Worm (Caenorhabditis elegans) whole organism, L1 larva: ENCODE results near the gene tkr-3.

Source experiments
- C16A3.4 ChIP-seq: fragments of 150-350 bp; optimal IDR thresholded peaks from 2 replicates; lab custom pipeline; 2014; ENCODE audit warnings: missing biosample characterization, missing genetic modification characterization
- Y116A8C.19 ChIP-seq: sonication (generic microtip); optimal IDR thresholded peaks from 2 replicates; lab custom pipeline; 2016; ENCODE audit warnings: missing compliant biosample characterization, missing genetic modification characterization, borderline replicate concordance
- ama-1 ChIP-seq: fragments of 150-350 bp; optimal IDR thresholded peaks from 2 replicates; lab custom pipeline; 2014
- blmp-1 ChIP-seq: fragments of 150-350 bp; optimal IDR thresholded peaks from 2 replicates; lab custom pipeline; 2014; ENCODE audit warnings: missing biosample characterization, missing genetic modification characterization
- ceh-82 ChIP-seq, 3 experiments: fragments of 150-350 bp in 1 of 3; sonication (generic microtip) in 2 of 3; optimal IDR thresholded peaks; 2 replicates each; lab custom pipeline; 2014 to 2017; ENCODE audit warnings: missing biosample characterization in 3 of 3, missing genetic modification characterization in 3 of 3
- ceh-88 ChIP-seq: fragments of 200-800 bp; sonication (Bioruptor generic); IDR thresholded peaks from 2 replicates; pipeline ENCODE4 v1.3.6; 2022; ENCODE audit warnings: missing genetic modification characterization, missing compliant biosample characterization
- ceh-90 ChIP-seq: sonication (generic microtip); optimal IDR thresholded peaks from 2 replicates; lab custom pipeline; 2016; ENCODE audit warnings: missing genetic modification characterization, missing compliant biosample characterization
- dsc-1 ChIP-seq: sonication (generic microtip); optimal IDR thresholded peaks from 2 replicates; lab custom pipeline; 2016; ENCODE audit warnings: mild to moderate bottlenecking, missing genetic modification characterization, missing compliant biosample characterization
- efl-1 ChIP-seq, 4 experiments: fragments of 150-350 bp; optimal IDR thresholded peaks in 3 of 4; peaks in 1 of 4; 1 replicate in 1 of 4; 2 replicates in 3 of 4; lab custom pipeline; 2014; ENCODE audit warnings: missing biosample characterization in 2 of 4, missing genetic modification characterization in 2 of 4, missing genetic modification reagents in 2 of 4
- egl-13 ChIP-seq: sonication (generic microtip); optimal IDR thresholded peaks from 2 replicates; lab custom pipeline; 2016; ENCODE audit warnings: missing genotype, missing genetic modification reagents, missing genetic modification characterization, missing compliant biosample characterization
- elt-3 ChIP-seq, 6 experiments: fragments of 150-350 bp in 1 of 6; sonication (generic microtip); optimal IDR thresholded peaks; 2 replicates each; lab custom pipeline; 2017 to 2018; ENCODE audit warnings: missing biosample characterization in 6 of 6, missing genetic modification characterization in 6 of 6, inconsistent platforms in 1 of 6
- fkh-10 ChIP-seq: sonication (generic microtip); optimal IDR thresholded peaks from 2 replicates; lab custom pipeline; 2017; ENCODE audit warnings: missing biosample characterization, missing genetic modification reagents, missing genetic modification characterization
- fkh-4 ChIP-seq: sonication (generic microtip); optimal IDR thresholded peaks from 2 replicates; lab custom pipeline; 2016; ENCODE audit warnings: missing compliant biosample characterization, missing genetic modification characterization, borderline replicate concordance
- fkh-8 ChIP-seq: sonication (generic microtip); optimal IDR thresholded peaks from 2 replicates; lab custom pipeline; 2016; ENCODE audit warnings: mild to moderate bottlenecking, missing genetic modification characterization, missing compliant biosample characterization
- irx-1 ChIP-seq: sonication (generic microtip); optimal IDR thresholded peaks from 2 replicates; lab custom pipeline; 2016; ENCODE audit warnings: missing genetic modification characterization, missing compliant biosample characterization
- lin-14 ChIP-seq: fragments of 200-800 bp; sonication (Bioruptor generic); optimal IDR thresholded peaks from 2 replicates; lab custom pipeline; 2018; ENCODE audit warnings: mild to moderate bottlenecking, missing genetic modification characterization, moderate library complexity, missing compliant biosample characterization
- lir-3 ChIP-seq: sonication (generic microtip); optimal IDR thresholded peaks from 2 replicates; lab custom pipeline; 2016; ENCODE audit warnings: mild to moderate bottlenecking, missing genetic modification characterization, moderate library complexity, missing compliant biosample characterization; ENCODE audit not compliant: poor library complexity
- lsy-2 ChIP-seq, 2 experiments: fragments of 150-350 bp; optimal IDR thresholded peaks; 2 replicates each; lab custom pipeline; 2014; ENCODE audit warnings: missing biosample characterization in 2 of 2, missing genetic modification characterization in 2 of 2
- mdl-1 ChIP-seq, 2 experiments: fragments of 150-350 bp; optimal IDR thresholded peaks; 2 replicates each; lab custom pipeline; 2014 to 2017; ENCODE audit warnings: missing biosample characterization in 2 of 2, missing genetic modification characterization in 2 of 2, inconsistent platforms in 1 of 2
- mep-1 ChIP-seq: fragments of 150-350 bp; optimal IDR thresholded peaks from 2 replicates; lab custom pipeline; 2014; ENCODE audit warnings: missing biosample characterization, missing genetic modification characterization
- nhr-20 ChIP-seq: sonication (generic microtip); optimal IDR thresholded peaks from 2 replicates; lab custom pipeline; 2016; ENCODE audit warnings: mild to moderate bottlenecking, missing genetic modification characterization, missing compliant biosample characterization
- nhr-47 ChIP-seq: sonication (generic microtip); optimal IDR thresholded peaks from 2 replicates; lab custom pipeline; 2016; ENCODE audit warnings: mild to moderate bottlenecking, missing genetic modification characterization, moderate library complexity, missing compliant biosample characterization
- nhr-71 ChIP-seq: sonication (generic microtip); optimal IDR thresholded peaks from 2 replicates; lab custom pipeline; 2016; ENCODE audit warnings: mild to moderate bottlenecking, missing genetic modification characterization, moderate library complexity, missing compliant biosample characterization
- nhr-76 ChIP-seq: sonication (generic microtip); optimal IDR thresholded peaks from 2 replicates; lab custom pipeline; 2017; ENCODE audit warnings: missing biosample characterization, missing genetic modification characterization
- nhr-85 ChIP-seq: sonication (generic microtip); peaks from one replicate; lab custom pipeline; 2016; ENCODE audit warnings: missing genetic modification characterization, inconsistent platforms, missing compliant biosample characterization
- nhr-90 ChIP-seq: sonication (generic microtip); optimal IDR thresholded peaks from 2 replicates; lab custom pipeline; 2016; ENCODE audit warnings: mild to moderate bottlenecking, missing genetic modification characterization, missing compliant biosample characterization; ENCODE audit not compliant: poor library complexity
- pag-3 ChIP-seq: sonication (generic microtip); optimal IDR thresholded peaks from 2 replicates; lab custom pipeline; 2017; ENCODE audit warnings: missing genetic modification characterization, mild to moderate bottlenecking, missing compliant biosample characterization, antibody characterized with exemption, borderline replicate concordance; ENCODE audit not compliant: insufficient read depth
- pqm-1 ChIP-seq: sonication (generic microtip); optimal IDR thresholded peaks from 3 replicates; lab custom pipeline; 2017; ENCODE audit warnings: missing biosample characterization, missing genetic modification characterization
- rnt-1 ChIP-seq: sonication (generic microtip); optimal IDR thresholded peaks from 2 replicates; lab custom pipeline; 2016; ENCODE audit warnings: mild to moderate bottlenecking, missing genetic modification characterization, moderate library complexity, missing compliant biosample characterization
- skn-1 ChIP-seq: fragments of 150-350 bp; optimal IDR thresholded peaks from 2 replicates; lab custom pipeline; 2014; ENCODE audit warnings: missing biosample characterization, missing genetic modification characterization
- snpc-4 ChIP-seq: fragments of 150-350 bp; optimal IDR thresholded peaks from 2 replicates; lab custom pipeline; 2014; ENCODE audit warnings: missing biosample characterization, missing genetic modification characterization
- snu-23 ChIP-seq: sonication (generic microtip); optimal IDR thresholded peaks from 2 replicates; lab custom pipeline; 2016; ENCODE audit warnings: missing genetic modification characterization, missing compliant biosample characterization
- sox-4 ChIP-seq: sonication (generic microtip); optimal IDR thresholded peaks from 2 replicates; lab custom pipeline; 2016; ENCODE audit warnings: missing genetic modification characterization, missing compliant biosample characterization
- sup-37 ChIP-seq: fragments of 200-800 bp; sonication (Bioruptor generic); optimal IDR thresholded peaks from 2 replicates; lab custom pipeline; 2018; ENCODE audit warnings: mild to moderate bottlenecking, missing genetic modification characterization, missing compliant biosample characterization
- unc-30 ChIP-seq: sonication (generic microtip); optimal IDR thresholded peaks from 2 replicates; lab custom pipeline; 2017; ENCODE audit warnings: missing biosample characterization, missing genetic modification characterization
- vab-15 ChIP-seq: sonication (generic microtip); optimal IDR thresholded peaks from 2 replicates; lab custom pipeline; 2017; ENCODE audit warnings: missing genotype, mild to moderate bottlenecking, missing genetic modification characterization, missing compliant biosample characterization
- xbp-1 ChIP-seq: sonication (generic microtip); optimal IDR thresholded peaks from 2 replicates; lab custom pipeline; 2016; ENCODE audit warnings: missing genetic modification characterization, missing compliant biosample characterization
- ztf-4 ChIP-seq: fragments of 150-350 bp; optimal IDR thresholded peaks from 2 replicates; lab custom pipeline; 2014; ENCODE audit warnings: missing biosample characterization, missing genetic modification characterization

The tkr-3 gene

ce11 chrIV:5139189-5139588 is 17.3 kb upstream of the tkr-3 start:
- TF ChIP-seq ceh-88 (GFP tag; lab: Robert Waterston, UW) = no peak
- peak in 1 of 2 experiments; percentile 15 for TF ChIP-seq lsy-2 (tag; optimal IDR thresholded peaks at IDR 0.05; lab: Kevin White, UChicago)
- no peak for TF ChIP-seq unc-30 (tag; lab: Kevin White, UChicago)
- no peak for TF ChIP-seq ceh-90 (tag; lab: Kevin White, UChicago)
- TF ChIP-seq fkh-8 (tag; lab: Kevin White, UChicago) = no peak
- peak; percentile 26 for TF ChIP-seq nhr-71 (tag; lab: Kevin White, UChicago)
- TF ChIP-seq lin-14 (GFP tag; lab: Kevin White, UChicago) = peak; percentile 68
- peak; percentile 73 for TF ChIP-seq fkh-10 (GFP tag; lab: Kevin White, UChicago)
- TF ChIP-seq nhr-90 (tag; lab: Kevin White, UChicago) = no peak

- TF ChIP-seq irx-1 (tag; lab: Kevin White, UChicago) = no peak
- TF ChIP-seq mdl-1 (tag; optimal IDR thresholded peaks at IDR 0.05; lab: Kevin White, UChicago) = no peak
- no peak for TF ChIP-seq pag-3 (tag; lab: Kevin White, UChicago)
- TF ChIP-seq nhr-71 (tag; lab: Kevin White, UChicago) = peak; percentile 4
- no peak for TF ChIP-seq lir-3
- TF ChIP-seq ztf-4 = no peak
- TF ChIP-seq sox-4 (tag; lab: Kevin White, UChicago) = no peak
- TF ChIP-seq vab-15 (tag; lab: Kevin White, UChicago) = no peak
- TF ChIP-seq skn-1 (tag; lab: Kevin White, UChicago) = no peak
- no peak for TF ChIP-seq Y116A8C.19 (tag; lab: Kevin White, UChicago)
- TF ChIP-seq nhr-47 (tag; lab: Kevin White, UChicago) = peak; percentile 20
- TF ChIP-seq fkh-10 (GFP tag; lab: Kevin White, UChicago) = peak; percentile 95
- peak; percentile 29 for TF ChIP-seq lsy-2 (tag; optimal IDR thresholded peaks at IDR 0.05; lab: Kevin White, UChicago)
- no peak for TF ChIP-seq sup-37 (GFP tag; lab: Kevin White, UChicago)
- TF ChIP-seq dsc-1 (tag; lab: Kevin White, UChicago) = no peak
- TF ChIP-seq nhr-76 (tag; lab: Kevin White, UChicago) = no peak
- TF ChIP-seq snu-23 (GFP tag; lab: Kevin White, UChicago) = peak; percentile 39
- no peak for TF ChIP-seq nhr-90 (tag; lab: Kevin White, UChicago)
- TF ChIP-seq efl-1 (optimal IDR thresholded peaks at IDR 0.05; lab: Kevin White, UChicago) = no peak
- peak in 1 of 2 experiments; percentile 72 for TF ChIP-seq efl-1 (GFP tag; optimal IDR thresholded peaks at IDR 0.05 in 1 of 2; lab: Kevin White, UChicago)
- TF ChIP-seq elt-3 (tag; optimal IDR thresholded peaks at IDR 0.05; lab: Kevin White, UChicago) = no peak
- TF ChIP-seq ama-1 (lab: Kevin White, UChicago) = no peak
- peak; percentile 89 for TF ChIP-seq lin-14 (GFP tag; lab: Kevin White, UChicago)
- peak in 2 of 3 experiments; percentile 25 to 51 for TF ChIP-seq ceh-82 (tag; optimal IDR thresholded peaks at IDR 0.05; lab: Kevin White, UChicago)
These were observed 15.9 kb upstream of the tkr-3 start for ce11 chrIV:5137809-5138208.

- TF ChIP-seq nhr-85 = peak; percentile 81
- TF ChIP-seq xbp-1 (tag; lab: Kevin White, UChicago) = no peak
- peak; percentile 37 for TF ChIP-seq mep-1 (tag; lab: Kevin White, UChicago)
- no peak for TF ChIP-seq rnt-1
- TF ChIP-seq lin-14 (GFP tag; lab: Kevin White, UChicago) = peak; percentile 55
- TF ChIP-seq skn-1 (tag; lab: Kevin White, UChicago) = no peak
- peak in 2 of 6 experiments; percentile 23 to 46 for TF ChIP-seq elt-3 (tag; optimal IDR thresholded peaks at IDR 0.05; lab: Kevin White, UChicago)
- TF ChIP-seq nhr-20 (tag; lab: Kevin White, UChicago) = peak; percentile 30
- TF ChIP-seq pqm-1 = no peak
- no peak for TF ChIP-seq egl-13 (tag; lab: Kevin White, UChicago)
- no peak for TF ChIP-seq snpc-4 (tag; lab: Kevin White, UChicago)
- no peak for TF ChIP-seq C16A3.4 (tag; lab: Kevin White, UChicago)
- no peak for TF ChIP-seq lir-3
- peak; percentile 25 for TF ChIP-seq snu-23 (GFP tag; lab: Kevin White, UChicago)
- TF ChIP-seq fkh-4 (tag; lab: Kevin White, UChicago) = no peak
- peak; percentile 77 for TF ChIP-seq blmp-1 (tag; lab: Kevin White, UChicago)
- peak; percentile 2 for TF ChIP-seq nhr-71 (tag; lab: Kevin White, UChicago)
- TF ChIP-seq nhr-90 (tag; lab: Kevin White, UChicago) = no peak
- TF ChIP-seq, all 84 proteins: peak for 8
These were observed 14.6 kb upstream of the tkr-3 start for ce11 chrIV:5136523-5136922.
